Worm (Caenorhabditis elegans) whole organism, L3 larva: ENCODE measurements around the gene nas-15.

Experiments
- fkh-10 ChIP-seq: sonication (generic microtip); optimal IDR thresholded peaks from 2 replicates; lab custom pipeline; 2017; ENCODE audit warnings: missing biosample characterization, missing genetic modification reagents, missing genetic modification characterization
- lin-39 ChIP-seq: fragments of 150-350 bp; optimal IDR thresholded peaks from 2 replicates; lab custom pipeline; 2018; ENCODE audit warnings: missing biosample characterization, missing genetic modification reagents, missing genetic modification characterization
- pqm-1 ChIP-seq: fragments of 150-350 bp; optimal IDR thresholded peaks from 2 replicates; lab custom pipeline; 2017; ENCODE audit warnings: missing biosample characterization, missing genetic modification characterization, inconsistent platforms

- TF ChIP-seq lin-39 (tag; lab: Kevin White, UChicago), result no peak
- TF ChIP-seq pqm-1 (tag; lab: Kevin White, UChicago), result no peak
- TF ChIP-seq fkh-10, result peak; percentile 8
Observed at ce11 chrX:736989-737388, 40.5 kb upstream of the nas-15 start.
